Worm (Caenorhabditis elegans) whole organism, late embryonic: ENCODE data around the gene sru-48.

Source experiments
- ceh-48 ChIP-seq: sonication (generic microtip); optimal IDR thresholded peaks from 2 replicates; lab custom pipeline; 2016; ENCODE audit warnings: missing genetic modification characterization, inconsistent platforms, missing compliant biosample characterization
- ets-4 ChIP-seq: sonication (generic microtip); optimal IDR thresholded peaks from 2 replicates; lab custom pipeline; 2016; ENCODE audit warnings: missing genetic modification characterization, missing compliant biosample characterization
- odd-2 ChIP-seq: sonication (generic microtip); optimal IDR thresholded peaks from 2 replicates; lab custom pipeline; 2017; ENCODE audit warnings: antibody characterized with exemption, mild to moderate bottlenecking, missing genetic modification characterization, missing compliant biosample characterization
- pag-3 ChIP-seq: sonication (generic microtip); optimal IDR thresholded peaks from 2 replicates; lab custom pipeline; 2016; ENCODE audit warnings: missing compliant biosample characterization, missing genetic modification characterization, borderline replicate concordance

- TF ChIP-seq pag-3 (tag; lab: Kevin White, UChicago) (no peak), odd-2 (tag; lab: Kevin White, UChicago) (no peak), ceh-48 (tag; lab: Kevin White, UChicago) (peak; percentile 20), ets-4 (tag; lab: Kevin White, UChicago) (peak; percentile 39)
Observed at ce11 chrX:5165037-5165436, 14.9 kb upstream of the sru-48 start, which contains the start of gene mans-3.
